Fruit fly (Drosophila melanogaster): ENCODE data around the gene CG18304.

dm6 chr2L:6945088-6945487 is 2.5 kb upstream of the CG18304 start, which contains the start of gene Fgop2:
- TF ChIP-seq CG6808 (GFP tag; optimal IDR thresholded peaks at IDR 0.05) = no peak
- no peak for TF ChIP-seq Sox15 (GFP tag; optimal IDR thresholded peaks at IDR 0.05)
- TF ChIP-seq CG6276 (GFP tag; optimal IDR thresholded peaks at IDR 0.05) = no peak

Data from whole organism, prepupa.